Fruit fly (Drosophila melanogaster): ENCODE data around the gene amd.

Gene amd

DNA sequence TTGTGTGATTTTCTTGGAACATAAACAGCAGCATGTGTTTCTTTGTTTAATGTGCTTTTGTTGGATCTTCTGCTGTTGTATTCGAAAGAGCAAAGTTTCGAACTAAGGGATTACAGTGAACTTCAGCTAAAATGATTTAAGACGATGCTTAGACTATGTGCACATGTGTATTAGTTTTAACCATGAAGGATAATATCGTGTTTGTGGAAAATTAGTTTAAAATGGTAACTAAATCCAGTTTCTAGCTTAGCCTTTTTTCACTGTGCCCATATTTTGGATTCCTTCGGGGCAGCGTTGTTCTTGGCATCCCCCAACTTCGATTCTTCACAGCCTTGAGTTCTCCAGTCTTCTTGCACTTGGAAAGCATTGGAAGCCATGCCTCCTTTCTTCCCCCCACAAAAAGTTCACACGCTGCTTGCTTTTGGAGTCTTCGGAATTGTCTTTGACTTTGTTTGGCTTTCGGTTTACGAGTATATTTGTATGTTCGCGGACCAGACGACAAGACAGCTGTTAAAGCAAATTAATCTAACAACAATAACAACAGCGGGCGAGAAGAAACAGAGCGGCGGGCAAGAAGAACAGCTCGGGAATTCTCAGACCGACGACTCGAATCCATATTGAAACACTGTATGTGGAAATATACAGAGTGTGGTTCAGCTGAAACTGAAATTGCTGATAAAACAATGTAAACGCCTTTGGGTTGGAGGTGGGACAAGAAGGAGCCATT is 30.5 kb downstream of the amd start (continued):
- TF ChIP-seq Chrac-16 (GFP tag; optimal IDR thresholded peaks at IDR 0.05) = no peak
- TF ChIP-seq CG7839 (tag; optimal IDR thresholded peaks at IDR 0.05) = no peak
- TF ChIP-seq Drgx (GFP tag; IDR thresholded peaks at IDR 0.05) = no peak
- TF ChIP-seq CG13424 (tag; optimal IDR thresholded peaks at IDR 0.05) = no peak
- no peak for TF ChIP-seq CG16863 (GFP tag; optimal IDR thresholded peaks at IDR 0.05)
- no peak for TF ChIP-seq E2f2 (GFP tag; IDR thresholded peaks at IDR 0.05)
- peak; percentile 13 for TF ChIP-seq mirr (GFP tag; optimal IDR thresholded peaks at IDR 0.05)
- no peak for TF ChIP-seq CG1602 (GFP tag; optimal IDR thresholded peaks at IDR 0.05)
- TF ChIP-seq fd96Cb (tag; optimal IDR thresholded peaks at IDR 0.05) = peak; percentile 14
- peak; percentile 29 for TF ChIP-seq CG17359 (tag; optimal IDR thresholded peaks at IDR 0.05)
- TF ChIP-seq ken (GFP tag; IDR thresholded peaks at IDR 0.05) = no peak
- TF ChIP-seq pros (GFP tag; optimal IDR thresholded peaks at IDR 0.05) = no peak
- TF ChIP-seq CG1832 (GFP tag; optimal IDR thresholded peaks at IDR 0.05) = no peak
- no peak for TF ChIP-seq CG30431 (GFP tag; optimal IDR thresholded peaks at IDR 0.05)
- TF ChIP-seq sens (GFP tag) = peak; percentile 87
- TF ChIP-seq dysf (GFP tag; IDR thresholded peaks at IDR 0.05) = peak; percentile 31; the same call in 1 of the 3 replicates
- peak; percentile 33 for TF ChIP-seq CG18262 (tag; optimal IDR thresholded peaks at IDR 0.05)
- no peak for TF ChIP-seq CG2129 (GFP tag; IDR thresholded peaks at IDR 0.05; ENCODE audit: partially characterized antibody)
- no peak for TF ChIP-seq trem (tag; optimal IDR thresholded peaks at IDR 0.05)
- peak; percentile 34 for TF ChIP-seq CG10543 (GFP tag; optimal IDR thresholded peaks at IDR 0.05)
- TF ChIP-seq chinmo (GFP tag; IDR thresholded peaks at IDR 0.05; ENCODE audit: partially characterized antibody) = 0 out of 4 replicates have a peak, but pooled peaks have one; percentile 57
- peak; percentile 45 for TF ChIP-seq crol (GFP tag; IDR thresholded peaks at IDR 0.05)
- peak; percentile 9; the same call in 1 of the 2 replicates for TF ChIP-seq vvl (GFP tag; IDR thresholded peaks at IDR 0.05)
- TF ChIP-seq croc (GFP tag; conservative IDR thresholded peaks at IDR 0.05) = no peak
- peak; percentile 1 for TF ChIP-seq B-H2 (GFP tag; optimal IDR thresholded peaks at IDR 0.05)
- TF ChIP-seq rib (GFP tag; IDR thresholded peaks at IDR 0.05) = no peak
- no peak for TF ChIP-seq Fer3 (tag; optimal IDR thresholded peaks at IDR 0.05)
- no peak for TF ChIP-seq CG11085 (GFP tag; IDR thresholded peaks at IDR 0.05)
- no peak for TF ChIP-seq sqz (GFP tag; optimal IDR thresholded peaks at IDR 0.05)
- peak; percentile 20 for TF ChIP-seq CG7271 (tag; optimal IDR thresholded peaks at IDR 0.05)
- no peak for TF ChIP-seq Gsc (GFP tag; IDR thresholded peaks at IDR 0.05)
- TF ChIP-seq hth (optimal IDR thresholded peaks at IDR 0.05) = no peak
- peak; percentile 48 for TF ChIP-seq grau (tag; optimal IDR thresholded peaks at IDR 0.05)
- TF ChIP-seq fd3F (GFP tag; optimal IDR thresholded peaks at IDR 0.05) = peak; percentile 7
- no peak for TF ChIP-seq CG31365 (tag; optimal IDR thresholded peaks at IDR 0.05)
- TF ChIP-seq CG18619 (GFP tag; optimal IDR thresholded peaks at IDR 0.05) = no peak
- TF ChIP-seq CG5953 (GFP tag; IDR thresholded peaks at IDR 0.05) = 0 out of 2 replicates have a peak, but pooled peaks have one; percentile 28
- peak; percentile 8 for TF ChIP-seq Vsx1 (GFP tag; optimal IDR thresholded peaks at IDR 0.05)
- no peak for TF ChIP-seq CG11723 (GFP tag; optimal IDR thresholded peaks at IDR 0.05)
- TF ChIP-seq stc (GFP tag; IDR thresholded peaks at IDR 0.05) = no peak
- no peak for TF ChIP-seq cg (GFP tag; optimal IDR thresholded peaks at IDR 0.05)
- TF ChIP-seq CG32532 (GFP tag; IDR thresholded peaks at IDR 0.05) = peak; percentile 20; the same call in 1 of the 2 replicates
- TF ChIP-seq CG4730 (GFP tag; IDR thresholded peaks at IDR 0.05) = no peak
- TF ChIP-seq sd (tag; optimal IDR thresholded peaks at IDR 0.05) = peak; percentile 22
- no peak for TF ChIP-seq pita (GFP tag; optimal IDR thresholded peaks at IDR 0.05)
- peak; percentile 9 for TF ChIP-seq ind (GFP tag; optimal IDR thresholded peaks at IDR 0.05)
- TF ChIP-seq pho (GFP tag; optimal IDR thresholded peaks at IDR 0.05) = no peak
- no peak for TF ChIP-seq ac (GFP tag; optimal IDR thresholded peaks at IDR 0.05)
- TF ChIP-seq CG13287 (GFP tag; IDR thresholded peaks at IDR 0.05; ENCODE audit: partially characterized antibody) = no peak
- TF ChIP-seq CG7963 (GFP tag; IDR thresholded peaks at IDR 0.05; ENCODE audit: partially characterized antibody) = no peak
